Worm (Caenorhabditis elegans): ENCODE measurements around the gene C09G1.5.

DNA sequence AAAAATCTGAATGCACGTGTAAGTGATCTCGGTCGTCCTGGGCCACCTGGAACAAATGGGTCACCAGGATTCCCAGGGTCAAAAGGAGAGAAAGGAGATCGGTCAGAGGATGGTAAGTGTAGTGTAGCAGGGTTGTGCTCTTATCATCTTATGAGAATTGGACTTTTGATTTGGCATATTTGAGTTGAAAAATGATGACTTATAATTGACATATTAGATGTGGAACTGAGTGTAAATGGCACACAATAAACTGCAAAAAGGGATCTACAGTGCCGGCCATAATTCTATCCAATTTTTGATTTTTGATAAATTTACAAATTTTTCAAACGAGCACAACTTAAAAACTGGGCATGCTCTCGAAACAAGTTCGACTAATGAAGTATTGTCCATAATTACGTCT, 14.7 kb upstream of the C09G1.5 start:
- TF ChIP-seq ceh-28 (tag; optimal IDR thresholded peaks at IDR 0.05) (no peak), nhr-77 (tag; optimal IDR thresholded peaks at IDR 0.05) (no peak), aly-2 (tag; optimal IDR thresholded peaks at IDR 0.05) (no peak), attf-4 (tag; optimal IDR thresholded peaks at IDR 0.05) (no peak), nhr-102 (tag; optimal IDR thresholded peaks at IDR 0.05) (no peak), ZK546.5 (tag; optimal IDR thresholded peaks at IDR 0.05) (no peak), lin-15B (tag; optimal IDR thresholded peaks at IDR 0.05) (no peak), unc-62 (GFP tag; optimal IDR thresholded peaks at IDR 0.05 in 1 of 2) (no peak), unc-62 (tag; optimal IDR thresholded peaks at IDR 0.05) (no peak), dve-1 (tag; optimal IDR thresholded peaks at IDR 0.05; ENCODE audit: insufficient read depth) (no peak), egl-43 (GFP tag; IDR thresholded peaks at IDR 0.05) (no peak), lin-13 (GFP tag; optimal IDR thresholded peaks at IDR 0.05) (no peak)
